Worm (Caenorhabditis elegans) whole organism, L2 larva: ENCODE measurements around the gene ddn-1.

Experiments used
- C34F6.9 ChIP-seq: fragments of 150-350 bp; optimal IDR thresholded peaks from 2 replicates; lab custom pipeline; 2014; ENCODE audit warnings: missing biosample characterization, missing genetic modification characterization
- ama-1 ChIP-seq: fragments of 150-350 bp; optimal IDR thresholded peaks from 2 replicates; lab custom pipeline; 2018; ENCODE audit warnings: inconsistent platforms
- dmd-4 ChIP-seq: sonication (generic microtip); optimal IDR thresholded peaks from 2 replicates; lab custom pipeline; 2017; ENCODE audit warnings: missing biosample characterization, missing genetic modification characterization
- egl-27 ChIP-seq: sonication (generic microtip); optimal IDR thresholded peaks from 3 replicates; lab custom pipeline; 2017; ENCODE audit warnings: missing biosample characterization, missing genetic modification reagents, missing genetic modification characterization
- mab-5 ChIP-seq: fragments of 150-350 bp; optimal IDR thresholded peaks from 2 replicates; lab custom pipeline; 2014; ENCODE audit warnings: missing biosample characterization, missing genetic modification characterization
- nhr-25 ChIP-seq: fragments of 150-350 bp; sonication (generic microtip); optimal IDR thresholded peaks from 3 replicates; lab custom pipeline; 2014; ENCODE audit warnings: missing biosample characterization, missing genetic modification characterization
- snpc-4 ChIP-seq: fragments of 150-350 bp; optimal IDR thresholded peaks from 2 replicates; lab custom pipeline; 2014; ENCODE audit warnings: missing biosample characterization, missing genetic modification characterization
- unc-62 ChIP-seq: fragments of 150-350 bp; optimal IDR thresholded peaks from 2 replicates; lab custom pipeline; 2014; ENCODE audit warnings: missing biosample characterization, missing genetic modification reagents, missing genetic modification characterization
- ztf-11 ChIP-seq: sonication (generic microtip); optimal IDR thresholded peaks from 2 replicates; lab custom pipeline; 2017; ENCODE audit warnings: missing biosample characterization, missing genetic modification characterization

ce11 chrV:8767493-8767892 is 7.2 kb upstream of the ddn-1 start:
- no peak for TF ChIP-seq ama-1
- TF ChIP-seq dmd-4 (tag; lab: Kevin White, UChicago): no peak
- TF ChIP-seq ztf-11 (tag; lab: Kevin White, UChicago): no peak
- TF ChIP-seq C34F6.9 (tag; lab: Kevin White, UChicago): no peak
- TF ChIP-seq mab-5 (tag; lab: Kevin White, UChicago): no peak
- no peak for TF ChIP-seq unc-62 (GFP tag; lab: Kevin White, UChicago)
- TF ChIP-seq egl-27 (tag; lab: Kevin White, UChicago): no peak
- TF ChIP-seq snpc-4 (tag; lab: Kevin White, UChicago): no peak
- TF ChIP-seq nhr-25 (tag; lab: Kevin White, UChicago): no peak
